Worm (Caenorhabditis elegans) whole organism, L1 larva: ENCODE data around the gene nhr-204.

Source experiments
- C04F5.9 ChIP-seq: sonication (generic microtip); optimal IDR thresholded peaks from 2 replicates; lab custom pipeline; 2016; ENCODE audit warnings: missing genetic modification characterization, missing compliant biosample characterization
- C16A3.4 ChIP-seq: fragments of 150-350 bp; optimal IDR thresholded peaks from 2 replicates; lab custom pipeline; 2014; ENCODE audit warnings: missing biosample characterization, missing genetic modification characterization
- ceh-8 ChIP-seq: fragments of 200-800 bp; sonication (Bioruptor generic); optimal IDR thresholded peaks from 2 replicates; lab custom pipeline; 2018; ENCODE audit warnings: mild to moderate bottlenecking, missing genetic modification characterization, moderate library complexity, missing compliant biosample characterization
- ceh-82 ChIP-seq, 3 experiments: fragments of 150-350 bp in 1 of 3; sonication (generic microtip) in 2 of 3; optimal IDR thresholded peaks; 2 replicates each; lab custom pipeline; 2014 to 2017; ENCODE audit warnings: missing biosample characterization in 3 of 3, missing genetic modification characterization in 3 of 3
- dpl-1 ChIP-seq, 3 experiments: fragments of 150-350 bp in 2 of 3; sonication (generic microtip) in 1 of 3; optimal IDR thresholded peaks; 2 replicates each; lab custom pipeline; 2014 to 2017; ENCODE audit warnings: missing biosample characterization in 3 of 3, missing genetic modification characterization in 3 of 3, missing genetic modification reagents in 3 of 3
- efl-1 ChIP-seq, 4 experiments: fragments of 150-350 bp; optimal IDR thresholded peaks in 3 of 4; peaks in 1 of 4; 1 replicate in 1 of 4; 2 replicates in 3 of 4; lab custom pipeline; 2014; ENCODE audit warnings: missing biosample characterization in 2 of 4, missing genetic modification characterization in 2 of 4, missing genetic modification reagents in 2 of 4
- egl-27 ChIP-seq, 2 experiments: fragments of 150-350 bp in 1 of 2; sonication (generic microtip); optimal IDR thresholded peaks; 3 replicates each; lab custom pipeline; 2017 to 2018; ENCODE audit warnings: missing biosample characterization in 2 of 2, missing genetic modification characterization in 2 of 2, missing genetic modification reagents in 2 of 2
- elt-3 ChIP-seq, 6 experiments: fragments of 150-350 bp in 1 of 6; sonication (generic microtip); optimal IDR thresholded peaks; 2 replicates each; lab custom pipeline; 2017 to 2018; ENCODE audit warnings: missing biosample characterization in 6 of 6, missing genetic modification characterization in 6 of 6, inconsistent platforms in 1 of 6
- ets-5 ChIP-seq: fragments of 200-800 bp; sonication (Bioruptor generic); IDR thresholded peaks from 2 replicates; pipeline ENCODE4 v1.3.6; 2022; ENCODE audit warnings: missing genetic modification characterization, missing compliant biosample characterization
- fos-1 ChIP-seq: fragments of 150-350 bp; optimal IDR thresholded peaks from 2 replicates; lab custom pipeline; 2014; ENCODE audit warnings: missing biosample characterization, missing genetic modification characterization
- grh-1 ChIP-seq: fragments of 200-800 bp; sonication (Bioruptor generic); IDR thresholded peaks from 2 replicates; pipeline ENCODE4 v1.3.6; 2022; ENCODE audit warnings: missing genetic modification reagents, missing genetic modification characterization, missing compliant biosample characterization
- hlh-17 ChIP-seq: fragments of 200-800 bp; sonication (Bioruptor generic); optimal IDR thresholded peaks from 2 replicates; lab custom pipeline; 2018; ENCODE audit warnings: missing genetic modification characterization, mild to moderate bottlenecking, missing compliant biosample characterization, moderate library complexity, borderline replicate concordance
- isw-1 ChIP-seq: fragments of 200-800 bp; sonication (Bioruptor generic); IDR thresholded peaks from 2 replicates; pipeline ENCODE4 v1.3.6; 2022; ENCODE audit warnings: missing genetic modification characterization, missing compliant biosample characterization
- lin-14 ChIP-seq: fragments of 200-800 bp; sonication (Bioruptor generic); optimal IDR thresholded peaks from 2 replicates; lab custom pipeline; 2018; ENCODE audit warnings: mild to moderate bottlenecking, missing genetic modification characterization, moderate library complexity, missing compliant biosample characterization
- lir-3 ChIP-seq: sonication (generic microtip); optimal IDR thresholded peaks from 2 replicates; lab custom pipeline; 2016; ENCODE audit warnings: mild to moderate bottlenecking, missing genetic modification characterization, moderate library complexity, missing compliant biosample characterization; ENCODE audit not compliant: poor library complexity
- lsy-2 ChIP-seq, 2 experiments: fragments of 150-350 bp; optimal IDR thresholded peaks; 2 replicates each; lab custom pipeline; 2014; ENCODE audit warnings: missing biosample characterization in 2 of 2, missing genetic modification characterization in 2 of 2
- mab-9 ChIP-seq: fragments of 200-800 bp; sonication (Bioruptor generic); IDR thresholded peaks from 2 replicates; pipeline ENCODE4 v1.3.6; 2022; ENCODE audit warnings: missing genetic modification reagents, missing genetic modification characterization, missing compliant biosample characterization
- mdl-1 ChIP-seq, 2 experiments: fragments of 150-350 bp; optimal IDR thresholded peaks; 2 replicates each; lab custom pipeline; 2014 to 2017; ENCODE audit warnings: missing biosample characterization in 2 of 2, missing genetic modification characterization in 2 of 2, inconsistent platforms in 1 of 2
- mep-1 ChIP-seq: fragments of 150-350 bp; optimal IDR thresholded peaks from 2 replicates; lab custom pipeline; 2014; ENCODE audit warnings: missing biosample characterization, missing genetic modification characterization
- nhr-11 ChIP-seq: fragments of 150-350 bp; optimal IDR thresholded peaks from 2 replicates; lab custom pipeline; 2014; ENCODE audit warnings: missing biosample characterization, missing genetic modification characterization
- nhr-19 ChIP-seq: fragments of 200-800 bp; sonication (Bioruptor generic); conservative IDR thresholded peaks from 2 replicates; pipeline ENCODE4 v1.3.6; 2022; ENCODE audit warnings: missing genetic modification characterization, missing compliant biosample characterization
- nhr-20 ChIP-seq: sonication (generic microtip); optimal IDR thresholded peaks from 2 replicates; lab custom pipeline; 2016; ENCODE audit warnings: mild to moderate bottlenecking, missing genetic modification characterization, missing compliant biosample characterization
- nhr-237 ChIP-seq: fragments of 150-350 bp; optimal IDR thresholded peaks from 2 replicates; lab custom pipeline; 2014; ENCODE audit warnings: missing biosample characterization, missing genetic modification characterization
- nhr-28 ChIP-seq: fragments of 150-350 bp; optimal IDR thresholded peaks from 2 replicates; lab custom pipeline; 2014; ENCODE audit warnings: missing biosample characterization, missing genetic modification characterization
- nhr-71 ChIP-seq: sonication (generic microtip); optimal IDR thresholded peaks from 2 replicates; lab custom pipeline; 2016; ENCODE audit warnings: mild to moderate bottlenecking, missing genetic modification characterization, moderate library complexity, missing compliant biosample characterization
- nhr-76 ChIP-seq: sonication (generic microtip); optimal IDR thresholded peaks from 2 replicates; lab custom pipeline; 2017; ENCODE audit warnings: missing biosample characterization, missing genetic modification characterization
- nhr-77 ChIP-seq: fragments of 150-350 bp; optimal IDR thresholded peaks from 2 replicates; lab custom pipeline; 2014; ENCODE audit warnings: missing biosample characterization, missing genetic modification characterization
- nhr-84 ChIP-seq: sonication (generic microtip); optimal IDR thresholded peaks from 2 replicates; lab custom pipeline; 2017; ENCODE audit warnings: missing biosample characterization, missing genetic modification characterization
- nhr-85 ChIP-seq: sonication (generic microtip); peaks from one replicate; lab custom pipeline; 2016; ENCODE audit warnings: missing genetic modification characterization, inconsistent platforms, missing compliant biosample characterization
- pag-3 ChIP-seq: sonication (generic microtip); optimal IDR thresholded peaks from 2 replicates; lab custom pipeline; 2017; ENCODE audit warnings: missing genetic modification characterization, mild to moderate bottlenecking, missing compliant biosample characterization, antibody characterized with exemption, borderline replicate concordance; ENCODE audit not compliant: insufficient read depth
- rnt-1 ChIP-seq: sonication (generic microtip); optimal IDR thresholded peaks from 2 replicates; lab custom pipeline; 2016; ENCODE audit warnings: mild to moderate bottlenecking, missing genetic modification characterization, moderate library complexity, missing compliant biosample characterization
- skn-1 ChIP-seq: fragments of 150-350 bp; optimal IDR thresholded peaks from 2 replicates; lab custom pipeline; 2014; ENCODE audit warnings: missing biosample characterization, missing genetic modification characterization
- snu-23 ChIP-seq: sonication (generic microtip); optimal IDR thresholded peaks from 2 replicates; lab custom pipeline; 2016; ENCODE audit warnings: missing genetic modification characterization, missing compliant biosample characterization
- sptf-1 ChIP-seq: fragments of 150-350 bp; optimal IDR thresholded peaks from 2 replicates; lab custom pipeline; 2014; ENCODE audit warnings: missing biosample characterization, missing genetic modification characterization
- sup-37 ChIP-seq: fragments of 200-800 bp; sonication (Bioruptor generic); optimal IDR thresholded peaks from 2 replicates; lab custom pipeline; 2018; ENCODE audit warnings: mild to moderate bottlenecking, missing genetic modification characterization, missing compliant biosample characterization
- swsn-7 ChIP-seq: sonication (generic microtip); optimal IDR thresholded peaks from 2 replicates; lab custom pipeline; 2016; ENCODE audit warnings: missing genetic modification characterization, missing compliant biosample characterization
- tlp-1 ChIP-seq: fragments of 150-350 bp; optimal IDR thresholded peaks from 2 replicates; lab custom pipeline; 2014; ENCODE audit warnings: missing biosample characterization, missing genetic modification characterization
- unc-130 ChIP-seq: fragments of 150-350 bp; optimal IDR thresholded peaks from 2 replicates; lab custom pipeline; 2017; ENCODE audit warnings: missing biosample characterization, missing genetic modification characterization, inconsistent platforms
- unc-30 ChIP-seq: sonication (generic microtip); optimal IDR thresholded peaks from 2 replicates; lab custom pipeline; 2017; ENCODE audit warnings: missing biosample characterization, missing genetic modification characterization
- unc-98 ChIP-seq: fragments of 200-800 bp; sonication (Bioruptor generic); IDR thresholded peaks from 2 replicates; pipeline ENCODE4 v1.3.6; 2022; ENCODE audit warnings: missing genetic modification characterization, missing compliant biosample characterization
- xbp-1 ChIP-seq: sonication (generic microtip); optimal IDR thresholded peaks from 2 replicates; lab custom pipeline; 2016; ENCODE audit warnings: missing genetic modification characterization, missing compliant biosample characterization
- zag-1 ChIP-seq: fragments of 150-350 bp; optimal IDR thresholded peaks from 2 replicates; lab custom pipeline; 2014; ENCODE audit warnings: missing biosample characterization, missing genetic modification characterization
- zip-4 ChIP-seq: fragments of 200-800 bp; sonication (Bioruptor generic); optimal IDR thresholded peaks from 2 replicates; lab custom pipeline; 2018; ENCODE audit warnings: mild to moderate bottlenecking, missing genetic modification characterization, moderate library complexity, missing compliant biosample characterization
- ztf-4 ChIP-seq: fragments of 150-350 bp; optimal IDR thresholded peaks from 2 replicates; lab custom pipeline; 2014; ENCODE audit warnings: missing biosample characterization, missing genetic modification characterization

The nhr-204 gene

ce11 chrV:281616-282015, 23.0 kb upstream of the nhr-204 start, which contains the start of gene npr-5:
Gene npr-5, minus strand, starts transcription at chrV:281716.
- TF ChIP-seq zip-4 (GFP tag; lab: Kevin White, UChicago) (no peak), sup-37 (GFP tag; lab: Kevin White, UChicago) (no peak), C04F5.9 (tag; lab: Kevin White, UChicago) (no peak), elt-3 (tag; optimal IDR thresholded peaks at IDR 0.05; lab: Kevin White, UChicago) (no peak), ets-5 (GFP tag; lab: Robert Waterston, UW) (no peak), rnt-1 (tag; lab: Kevin White, UChicago) (no peak), nhr-85 (tag; lab: Kevin White, UChicago) (no peak), unc-98 (no peak), ceh-8 (GFP tag; lab: Kevin White, UChicago) (no peak), lin-14 (GFP tag; lab: Kevin White, UChicago) (no peak)

ce11 chrV:281111-281510, 22.5 kb upstream of the nhr-204 start:
- TF ChIP-seq mdl-1 (tag; optimal IDR thresholded peaks at IDR 0.05; lab: Kevin White, UChicago) (no peak), nhr-19 (GFP tag; lab: Robert Waterston, UW) (0 out of 2 replicates have a peak, but pooled peaks have one; percentile 25), nhr-71 (tag; lab: Kevin White, UChicago) (peak; percentile 59), nhr-28 (no peak), C16A3.4 (tag; lab: Kevin White, UChicago) (peak; percentile 17), lin-14 (GFP tag; lab: Kevin White, UChicago) (peak; percentile 77), grh-1 (GFP tag; lab: Robert Waterston, UW) (no peak), pag-3 (tag; lab: Kevin White, UChicago) (peak; percentile 68), lsy-2 (tag; optimal IDR thresholded peaks at IDR 0.05; lab: Kevin White, UChicago) (peak; percentile 39 to 62), unc-130 (tag; lab: Kevin White, UChicago) (peak; percentile 37), egl-27 (tag; optimal IDR thresholded peaks at IDR 0.05; lab: Kevin White, UChicago) (no peak), mab-9 (no peak), zag-1 (tag; lab: Kevin White, UChicago) (no peak), efl-1 (optimal IDR thresholded peaks at IDR 0.05; lab: Kevin White, UChicago) (peak in 1 of 2 experiments; percentile 23), efl-1 (GFP tag; optimal IDR thresholded peaks at IDR 0.05 in 1 of 2; lab: Kevin White, UChicago) (peak in 1 of 2 experiments; percentile 46), rnt-1 (tag; lab: Kevin White, UChicago) (peak; percentile 63), isw-1 (no peak), snu-23 (GFP tag; lab: Kevin White, UChicago) (peak; percentile 28)

- TF ChIP-seq snu-23 (GFP tag; lab: Kevin White, UChicago), result no peak
- no peak for TF ChIP-seq unc-30 (tag; lab: Kevin White, UChicago)
- no peak for TF ChIP-seq lsy-2 (tag; optimal IDR thresholded peaks at IDR 0.05; lab: Kevin White, UChicago)
- no peak for TF ChIP-seq nhr-11 (tag; lab: Kevin White, UChicago)
- no peak for TF ChIP-seq nhr-19 (GFP tag; lab: Robert Waterston, UW)
- TF ChIP-seq fos-1 (tag; lab: Kevin White, UChicago), result no peak
- TF ChIP-seq skn-1 (tag; lab: Kevin White, UChicago), result no peak
- no peak for TF ChIP-seq mep-1 (tag; lab: Kevin White, UChicago)
- no peak for TF ChIP-seq pag-3 (tag; lab: Kevin White, UChicago)
- TF ChIP-seq ceh-82 (tag; optimal IDR thresholded peaks at IDR 0.05; lab: Kevin White, UChicago), result no peak
- TF ChIP-seq hlh-17 (GFP tag; lab: Kevin White, UChicago), result no peak
- no peak for TF ChIP-seq zag-1 (tag; lab: Kevin White, UChicago)
- no peak for TF ChIP-seq dpl-1 (GFP tag; optimal IDR thresholded peaks at IDR 0.05; lab: Kevin White, UChicago)
- TF ChIP-seq, all 84 proteins: peak for 0
These were observed 14.2 kb upstream of the nhr-204 start, which contains the start of gene nlp-70 for ce11 chrV:272837-273236. Gene nlp-70, minus strand, starts transcription at chrV:272937.

ce11 chrV:268007-268406, 9.4 kb upstream of the nhr-204 start, which contains the start of gene lgc-26:
Gene lgc-26, plus strand, starts transcription at chrV:268307.
- TF ChIP-seq nhr-20 (tag; lab: Kevin White, UChicago), result no peak
- no peak for TF ChIP-seq mdl-1 (tag; optimal IDR thresholded peaks at IDR 0.05; lab: Kevin White, UChicago)
- no peak for TF ChIP-seq zip-4 (GFP tag; lab: Kevin White, UChicago)
- no peak for TF ChIP-seq lsy-2 (tag; optimal IDR thresholded peaks at IDR 0.05; lab: Kevin White, UChicago)
- TF ChIP-seq nhr-11 (tag; lab: Kevin White, UChicago), result no peak
- no peak for TF ChIP-seq ztf-4 (tag; lab: Kevin White, UChicago)
- TF ChIP-seq nhr-237 (tag; lab: Kevin White, UChicago), result no peak
- no peak for TF ChIP-seq xbp-1 (tag; lab: Kevin White, UChicago)
- no peak for TF ChIP-seq fos-1 (tag; lab: Kevin White, UChicago)
- TF ChIP-seq tlp-1 (tag; lab: Kevin White, UChicago), result no peak
- no peak for TF ChIP-seq lir-3 (tag; lab: Kevin White, UChicago)
- TF ChIP-seq nhr-77 (tag; lab: Kevin White, UChicago), result no peak
- no peak for TF ChIP-seq C16A3.4 (tag; lab: Kevin White, UChicago)
- no peak for TF ChIP-seq nhr-84 (tag; lab: Kevin White, UChicago)
- TF ChIP-seq nhr-76 (tag; lab: Kevin White, UChicago), result no peak
- TF ChIP-seq sptf-1, result no peak
- no peak for TF ChIP-seq swsn-7 (tag; lab: Kevin White, UChicago)
